Fruit fly (Drosophila melanogaster) whole organism, embryonic: ENCODE measurements around the gene Rbf.

Experiments
- Awh ChIP-seq: fragments of 200-800 bp; sonication (Bioruptor generic); IDR thresholded peaks from 2 replicates; pipeline ENCODE4, ENCODE4 v1.3.6; 2022; ENCODE audit warnings: missing biosample characterization, missing genetic modification characterization
- CG10147 ChIP-seq: fragments of 200-800 bp; sonication (Bioruptor generic); optimal IDR thresholded peaks from 2 replicates; lab custom pipeline; 2019; ENCODE audit warnings: missing biosample characterization, mild to moderate bottlenecking, missing genetic modification characterization, moderate library complexity
- CG10565 ChIP-seq: fragments of 200-800 bp; sonication (Bioruptor generic); optimal IDR thresholded peaks from 3 replicates; lab custom pipeline; 2016; ENCODE audit warnings: missing biosample characterization, mild to moderate bottlenecking, missing genetic modification characterization
- CG11560 ChIP-seq: fragments of 200-800 bp; sonication (Bioruptor generic); IDR thresholded peaks from 3 replicates; pipeline ENCODE4 v1.3.6; 2022; ENCODE audit warnings: missing biosample characterization, missing genetic modification characterization
- CG14860 ChIP-seq: fragments of 200-800 bp; sonication (Bioruptor generic); IDR thresholded peaks from 3 replicates; pipeline ENCODE4 v1.3.6; 2022; ENCODE audit warnings: missing biosample characterization, missing genetic modification characterization; ENCODE audit not compliant: partially characterized antibody
- CG14965 ChIP-seq: fragments of 200-800 bp; sonication (Bioruptor generic); optimal IDR thresholded peaks from 2 replicates; lab custom pipeline; 2016; ENCODE audit warnings: missing biosample characterization, missing genetic modification characterization, borderline replicate concordance
- CG1647 ChIP-seq: fragments of 200-800 bp; sonication (Bioruptor generic); optimal IDR thresholded peaks from 3 replicates; lab custom pipeline; 2016; ENCODE audit warnings: missing biosample characterization, missing genetic modification characterization
- CG16779 ChIP-seq: fragments of 200-800 bp; sonication (Bioruptor generic); IDR thresholded peaks from 2 replicates; pipeline ENCODE4 v1.3.6; 2022; ENCODE audit warnings: missing biosample characterization, missing genetic modification characterization
- CG18011 ChIP-seq: fragments of 200-800 bp; sonication (Bioruptor generic); optimal IDR thresholded peaks from 2 replicates; lab custom pipeline; 2017; ENCODE audit warnings: missing biosample characterization, missing genetic modification characterization, mild to moderate bottlenecking, moderate library complexity, missing genotype
- CG18262 ChIP-seq: fragments of 200-800 bp; optimal IDR thresholded peaks from 3 replicates; lab custom pipeline; 2019; ENCODE audit warnings: missing biosample characterization, mild to moderate bottlenecking, missing genetic modification characterization, moderate library complexity
- CG2116 ChIP-seq: fragments of 200-800 bp; sonication (Bioruptor generic); optimal IDR thresholded peaks from 3 replicates; lab custom pipeline; 2018; ENCODE audit warnings: missing biosample characterization, mild to moderate bottlenecking, missing genetic modification characterization
- CG2678 ChIP-seq: fragments of 200-800 bp; sonication (Bioruptor generic); optimal IDR thresholded peaks from 3 replicates; lab custom pipeline; 2019; ENCODE audit warnings: missing biosample characterization, mild to moderate bottlenecking, missing genetic modification characterization, moderate library complexity
- CG30020 ChIP-seq: fragments of 200-800 bp; optimal IDR thresholded peaks from 2 replicates; lab custom pipeline; 2019; ENCODE audit warnings: missing biosample characterization, mild to moderate bottlenecking, missing genetic modification characterization, moderate library complexity
- CG3407 ChIP-seq: fragments of 200-800 bp; sonication (Bioruptor generic); optimal IDR thresholded peaks from 2 replicates; lab custom pipeline; 2018; ENCODE audit warnings: missing biosample characterization, mild to moderate bottlenecking, missing genetic modification characterization
- CG34224 ChIP-seq: fragments of 200-800 bp; sonication (Bioruptor generic); IDR thresholded peaks from 3 replicates; pipeline ENCODE4 v1.3.6; 2022; ENCODE audit warnings: missing biosample characterization, missing genetic modification characterization; ENCODE audit not compliant: partially characterized antibody
- CG34376 ChIP-seq: fragments of 200-800 bp; sonication (Bioruptor generic); optimal IDR thresholded peaks from 2 replicates; lab custom pipeline; 2018; ENCODE audit warnings: missing biosample characterization, mild to moderate bottlenecking, missing genetic modification characterization
- CG8944 ChIP-seq: fragments of 200-800 bp; sonication (Bioruptor generic); optimal IDR thresholded peaks from 3 replicates; lab custom pipeline; 2016; ENCODE audit warnings: missing biosample characterization, missing genetic modification characterization
- CG9437 ChIP-seq: fragments of 200-800 bp; sonication (Bioruptor generic); optimal IDR thresholded peaks from 2 replicates; lab custom pipeline; 2018; ENCODE audit warnings: missing biosample characterization, mild to moderate bottlenecking, missing genetic modification characterization
- CoRest ChIP-seq: fragments of 200-800 bp; sonication (Bioruptor generic); optimal IDR thresholded peaks from 3 replicates; lab custom pipeline; 2018; ENCODE audit warnings: missing biosample characterization, mild to moderate bottlenecking, missing genetic modification characterization, moderate library complexity
- Deaf1 ChIP-seq: fragments of 200-800 bp; optimal IDR thresholded peaks from 3 replicates; lab custom pipeline; 2019; ENCODE audit warnings: missing biosample characterization, mild to moderate bottlenecking, missing genetic modification characterization, moderate library complexity
- Hr3 ChIP-seq: fragments of 200-800 bp; sonication (Bioruptor generic); optimal IDR thresholded peaks from 3 replicates; lab custom pipeline; 2016; ENCODE audit warnings: missing biosample characterization, missing genetic modification characterization
- Hsf ChIP-seq: fragments of 200-800 bp; sonication (Bioruptor generic); optimal IDR thresholded peaks from 3 replicates; lab custom pipeline; 2016; ENCODE audit warnings: missing biosample characterization, missing genetic modification characterization
- Jarid2 ChIP-seq: fragments of 200-800 bp; sonication (Bioruptor generic); optimal IDR thresholded peaks from 3 replicates; lab custom pipeline; 2017; ENCODE audit warnings: mild to moderate bottlenecking, missing biosample characterization, missing genetic modification reagents, missing genetic modification characterization
- Mes4 ChIP-seq: fragments of 200-800 bp; sonication (Bioruptor generic); optimal IDR thresholded peaks from 2 replicates; lab custom pipeline; 2016; ENCODE audit warnings: missing biosample characterization, missing genetic modification characterization
- Oaz ChIP-seq: fragments of 200-800 bp; sonication (Bioruptor generic); IDR thresholded peaks from 2 replicates; pipeline ENCODE4 v1.3.6; 2022; ENCODE audit warnings: missing biosample characterization, missing genetic modification characterization
- Sin3A ChIP-seq: fragments of >200 bp; optimal IDR thresholded peaks from 2 replicates; lab custom pipeline; 2018
- Spps ChIP-seq: fragments of 200-800 bp; sonication (Bioruptor generic); optimal IDR thresholded peaks from 2 replicates; lab custom pipeline; 2018; ENCODE audit warnings: missing biosample characterization, mild to moderate bottlenecking, missing genetic modification characterization
- Vsx1 ChIP-seq: fragments of 200-800 bp; sonication (Bioruptor generic); optimal IDR thresholded peaks from 2 replicates; lab custom pipeline; 2017; ENCODE audit warnings: missing biosample characterization, mild to moderate bottlenecking, missing genetic modification characterization, missing genetic modification reagents
- Xrp1 ChIP-seq: fragments of 200-800 bp; sonication (Bioruptor generic); IDR thresholded peaks from 2 replicates; pipeline ENCODE4 v1.3.6; 2022; ENCODE audit warnings: missing biosample characterization, missing genetic modification characterization
- ase ChIP-seq: fragments of 200-800 bp; sonication (Bioruptor generic); IDR thresholded peaks from 3 replicates; pipeline ENCODE4 v1.3.6; 2022; ENCODE audit warnings: missing biosample characterization, missing genetic modification characterization
- ash1 ChIP-seq: fragments of 200-800 bp; sonication (Bioruptor generic); optimal IDR thresholded peaks from 2 replicates; lab custom pipeline; 2018; ENCODE audit warnings: missing biosample characterization, mild to moderate bottlenecking, missing genetic modification characterization
- cato ChIP-seq: fragments of 200-800 bp; sonication (Bioruptor generic); optimal IDR thresholded peaks from 2 replicates; lab custom pipeline; 2016; ENCODE audit warnings: missing biosample characterization, missing genetic modification characterization, borderline replicate concordance
- dm ChIP-seq: fragments of 200-800 bp; sonication (Bioruptor generic); optimal IDR thresholded peaks from 3 replicates; lab custom pipeline; 2016; ENCODE audit warnings: missing biosample characterization, missing genetic modification characterization
- ems ChIP-seq: fragments of 200-800 bp; sonication (Bioruptor generic); optimal IDR thresholded peaks from 3 replicates; lab custom pipeline; 2016; ENCODE audit warnings: missing biosample characterization, missing genetic modification characterization
- esg ChIP-seq: fragments of 200-800 bp; sonication (Bioruptor generic); conservative IDR thresholded peaks from 2 replicates; pipeline ENCODE4 v1.3.6; 2022; ENCODE audit warnings: missing biosample characterization, missing genetic modification characterization
- eve ChIP-seq, 2 experiments: fragments of >200 bp; optimal IDR thresholded peaks; 2 replicates each; lab custom pipeline; 2017; ENCODE audit warnings: missing biosample characterization in 2 of 2, missing genetic modification characterization in 2 of 2
- hkb ChIP-seq, 2 experiments: fragments of 200-800 bp in 1 of 2; fragments of >200 bp in 1 of 2; sonication (Bioruptor generic) in 1 of 2; IDR thresholded peaks in 1 of 2; optimal IDR thresholded peaks in 1 of 2; 2 replicates each; pipeline versions ENCODE4 v1.3.6 to Lab custom; 2017 to 2022; ENCODE audit warnings: missing biosample characterization in 1 of 2, missing genetic modification characterization in 1 of 2
- kay ChIP-seq: fragments of 200-800 bp; sonication (Bioruptor generic); optimal IDR thresholded peaks from 2 replicates; lab custom pipeline; 2016; ENCODE audit warnings: missing biosample characterization, missing genetic modification characterization
- maf-S ChIP-seq: fragments of 200-800 bp; sonication (Bioruptor generic); optimal IDR thresholded peaks from 2 replicates; lab custom pipeline; 2016; ENCODE audit warnings: missing biosample characterization, missing genetic modification characterization
- mam ChIP-seq: fragments of 200-800 bp; sonication (Bioruptor generic); optimal IDR thresholded peaks from 3 replicates; lab custom pipeline; 2016; ENCODE audit warnings: missing biosample characterization, missing genetic modification characterization
- pb ChIP-seq: fragments of 200-800 bp; sonication (Bioruptor generic); optimal IDR thresholded peaks from 3 replicates; lab custom pipeline; 2016; ENCODE audit warnings: missing biosample characterization, missing genetic modification characterization
- prd ChIP-seq, 3 experiments: fragments of >200 bp in 2 of 3; fragments of 200-800 bp in 1 of 3; sonication (Bioruptor generic) in 1 of 3; optimal IDR thresholded peaks in 2 of 3; IDR thresholded peaks in 1 of 3; 2 replicates in 2 of 3; 3 replicates in 1 of 3; pipeline versions ENCODE4 v1.3.6 to Lab custom; 2017 to 2022; ENCODE audit warnings: missing biosample characterization in 1 of 3, missing genetic modification characterization in 1 of 3
- so ChIP-seq: fragments of 200-800 bp; sonication (Bioruptor generic); IDR thresholded peaks from 3 replicates; pipeline ENCODE4 v1.3.6; 2022; ENCODE audit warnings: missing biosample characterization, missing genetic modification characterization
- ssp ChIP-seq: fragments of 200-800 bp; sonication (Bioruptor generic); IDR thresholded peaks from 2 replicates; pipeline ENCODE4 v1.3.6; 2022; ENCODE audit warnings: missing biosample characterization, missing genetic modification characterization
- stwl ChIP-seq: fragments of 200-800 bp; sonication (Bioruptor generic); optimal IDR thresholded peaks from 3 replicates; lab custom pipeline; 2018; ENCODE audit warnings: missing biosample characterization, mild to moderate bottlenecking, missing genetic modification characterization, moderate library complexity
- sug ChIP-seq: fragments of 200-800 bp; optimal IDR thresholded peaks from 2 replicates; lab custom pipeline; 2019; ENCODE audit warnings: missing biosample characterization, mild to moderate bottlenecking, missing genetic modification characterization, moderate library complexity
- tgo ChIP-seq: fragments of 200-800 bp; sonication (Bioruptor generic); IDR thresholded peaks from 3 replicates; pipeline ENCODE4 v1.3.6; 2022; ENCODE audit warnings: missing biosample characterization, missing genetic modification characterization
- tna ChIP-seq: fragments of 200-800 bp; sonication (Bioruptor generic); IDR thresholded peaks from 2 replicates; pipeline ENCODE4 v1.3.6; 2022; ENCODE audit warnings: missing biosample characterization, missing genetic modification characterization; ENCODE audit not compliant: partially characterized antibody
- wek ChIP-seq: fragments of 200-800 bp; sonication (Bioruptor generic); optimal IDR thresholded peaks from 3 replicates; lab custom pipeline; 2018; ENCODE audit warnings: missing biosample characterization, mild to moderate bottlenecking, missing genetic modification characterization, moderate library complexity

The Rbf gene

dm6 chrX:801157-801872 is at the start of gene Rbf (continued):
- TF ChIP-seq ase (GFP tag; lab: Robert Waterston, UW) = no peak
- TF ChIP-seq CG2116 (GFP tag; lab: Kevin White, UChicago) = peak; percentile 62
- no peak for TF ChIP-seq Mes4
- TF ChIP-seq cato (GFP tag; lab: Kevin White, UChicago) = no peak
- TF ChIP-seq CG16779 (GFP tag; lab: Robert Waterston, UW) = no peak
- no peak for TF ChIP-seq Vsx1
- no peak for TF ChIP-seq Deaf1
- no peak for TF ChIP-seq prd (optimal IDR thresholded peaks at IDR 0.05; lab: Kevin White, UChicago)
- TF ChIP-seq prd (GFP tag; IDR thresholded peaks at IDR 0.05; lab: Robert Waterston, UW) = no peak
- TF ChIP-seq Oaz (GFP tag; lab: Robert Waterston, UW) = no peak
- no peak for TF ChIP-seq CG8944 (GFP tag; lab: Kevin White, UChicago)
- no peak for TF ChIP-seq sug (tag; lab: Kevin White, UChicago)
- TF ChIP-seq Hr3 = no peak
- no peak for TF ChIP-seq CG1647 (GFP tag; lab: Kevin White, UChicago)
- no peak for TF ChIP-seq kay (GFP tag; lab: Kevin White, UChicago)
- TF ChIP-seq Jarid2 (GFP tag; lab: Kevin White, UChicago) = no peak
- no peak for TF ChIP-seq maf-S
- TF ChIP-seq CG10147 (GFP tag; lab: Kevin White, UChicago) = no peak
- no peak for TF ChIP-seq ssp
- no peak for TF ChIP-seq so
- TF ChIP-seq ems = no peak
- TF ChIP-seq esg (GFP tag; lab: Robert Waterston, UW) = no peak
- no peak for TF ChIP-seq pb (GFP tag; lab: Kevin White, UChicago)
- TF ChIP-seq wek (GFP tag; lab: Kevin White, UChicago) = no peak
- no peak for TF ChIP-seq Awh
- TF ChIP-seq CG18011 (GFP tag; lab: Kevin White, UChicago) = no peak
- TF ChIP-seq CG14860 (GFP tag; lab: Robert Waterston, UW) = 0 out of 3 replicates have a peak, but pooled peaks have one; percentile 8
- no peak for TF ChIP-seq Spps
- TF ChIP-seq CG11560 (tag; lab: Robert Waterston, UW) = no peak
- no peak for TF ChIP-seq hkb (optimal IDR thresholded peaks at IDR 0.05; lab: Kevin White, UChicago)
- no peak for TF ChIP-seq hkb (GFP tag; IDR thresholded peaks at IDR 0.05; lab: Robert Waterston, UW)
- TF ChIP-seq CG18262 (tag; lab: Kevin White, UChicago) = no peak
- TF ChIP-seq CG30020 = peak; percentile 8
- peak; percentile 95 for TF ChIP-seq Sin3A
- peak; percentile 26 for TF ChIP-seq mam (GFP tag; lab: Kevin White, UChicago)
- peak; percentile 33 for TF ChIP-seq CoRest
- TF ChIP-seq CG2678 (tag; lab: Kevin White, UChicago) = no peak
- TF ChIP-seq Xrp1 (GFP tag; lab: Robert Waterston, UW) = no peak
- TF ChIP-seq CG3407 (GFP tag; lab: Kevin White, UChicago) = no peak
- TF ChIP-seq dm (GFP tag; lab: Kevin White, UChicago) = peak; percentile 25
- no peak for TF ChIP-seq tgo (GFP tag; lab: Robert Waterston, UW)
- peak; percentile 43 for TF ChIP-seq stwl (tag; lab: Kevin White, UChicago)
- TF ChIP-seq CG34376 (GFP tag; lab: Kevin White, UChicago) = no peak
- TF ChIP-seq tna (GFP tag; lab: Robert Waterston, UW) = peak; percentile 52; the same call in 1 of the 2 replicates
- TF ChIP-seq CG14965 = no peak
- TF ChIP-seq ash1 = no peak
- TF ChIP-seq CG9437 = no peak
- 0 out of 3 replicates have a peak, but pooled peaks have one; percentile 25 for TF ChIP-seq CG34224 (GFP tag; lab: Robert Waterston, UW)
- TF ChIP-seq Hsf (GFP tag; lab: Kevin White, UChicago) = no peak
- no peak for TF ChIP-seq CG10565 (GFP tag; lab: Kevin White, UChicago)
- TF ChIP-seq eve (GFP tag; optimal IDR thresholded peaks at IDR 0.05; lab: Kevin White, UChicago) = no peak
